Worm (Caenorhabditis elegans): Measurements from ENCODE around the gene ddn-2.

ddn-2 gene

DNA sequence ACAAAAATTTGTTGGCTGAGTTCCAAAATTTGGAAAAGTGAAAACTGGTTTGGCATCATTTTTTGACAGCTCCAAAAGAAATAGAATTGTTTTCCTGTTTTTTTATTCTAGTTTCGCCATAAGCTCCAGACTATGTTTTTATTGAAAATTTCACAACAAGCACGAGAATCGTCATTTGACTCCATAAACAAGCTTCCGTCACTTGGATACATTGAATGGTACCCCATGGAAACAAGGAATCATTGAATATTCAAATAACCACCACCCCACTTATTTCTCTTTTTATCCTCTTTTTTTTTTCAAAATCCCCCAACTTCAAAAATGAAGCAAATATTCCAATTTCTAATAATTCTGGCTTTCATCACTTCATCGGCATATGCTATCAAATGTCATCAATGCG, at the start of gene ddn-2:
TSS of gene ddn-2 (plus strand) at position 301 of the 400 bp plus-strand sequence.
- TF ChIP-seq him-1 (tag; optimal IDR thresholded peaks at IDR 0.05) (no peak), dao-5 (tag; optimal IDR thresholded peaks at IDR 0.05) (no peak), W03F9.2 (tag; optimal IDR thresholded peaks at IDR 0.05) (no peak)

DNA sequence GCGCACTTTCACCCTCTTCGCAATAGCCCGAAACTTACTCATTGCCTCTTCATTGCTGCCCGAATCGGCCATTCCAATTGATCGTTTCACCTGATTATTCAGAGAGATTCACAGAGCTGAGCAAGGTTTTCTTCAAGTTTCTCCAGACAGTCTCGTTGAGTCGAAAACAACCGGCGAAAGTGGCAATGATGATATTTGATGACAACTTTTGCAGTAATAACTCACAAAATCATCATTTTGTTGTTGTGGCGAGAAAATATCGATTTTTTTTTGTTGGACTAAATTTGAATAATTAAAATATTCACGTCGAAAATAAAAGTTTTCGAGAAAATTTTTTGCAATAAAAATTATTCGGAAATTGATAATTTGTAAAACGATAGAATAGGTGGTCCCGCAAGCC, 43.3 kb upstream of the ddn-2 start, which contains the start of gene snf-5:
TSS of gene snf-5 (minus strand) at position 182 of the 400 bp plus-strand sequence.
- TF ChIP-seq dao-5 (tag; optimal IDR thresholded peaks at IDR 0.05) (no peak), W03F9.2 (tag; optimal IDR thresholded peaks at IDR 0.05) (no peak), him-1 (tag; optimal IDR thresholded peaks at IDR 0.05) (no peak)

DNA sequence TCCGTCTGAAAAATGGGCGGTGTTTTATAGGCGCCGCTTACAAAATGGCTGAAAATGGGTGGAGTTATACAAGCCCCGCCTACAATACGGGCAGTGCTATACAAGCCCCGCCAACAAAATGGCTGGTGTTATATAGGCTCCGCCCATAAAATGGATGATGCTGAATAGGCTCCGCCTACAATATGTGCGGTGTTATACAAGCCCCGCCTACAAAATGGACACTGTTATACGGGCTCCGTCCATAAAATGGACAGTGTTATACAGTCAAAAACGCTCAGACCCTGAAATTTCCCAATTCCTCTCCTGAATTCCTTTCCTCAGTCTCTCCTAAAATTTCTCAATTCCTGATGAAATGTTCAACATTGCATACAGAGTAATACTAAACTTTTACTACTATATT, 42.8 kb upstream of the ddn-2 start:
- TF ChIP-seq W03F9.2 (tag; optimal IDR thresholded peaks at IDR 0.05): no peak

- TF ChIP-seq dao-5 (tag; optimal IDR thresholded peaks at IDR 0.05) (no peak), W03F9.2 (tag; optimal IDR thresholded peaks at IDR 0.05) (no peak), him-1 (tag; optimal IDR thresholded peaks at IDR 0.05) (no peak)
Observed at ce11 chrII:12878071-12878668, 30.7 kb upstream of the ddn-2 start, which contains the start of gene gsy-1. gsy-1 (minus strand) TSS chrII:12878121.

DNA sequence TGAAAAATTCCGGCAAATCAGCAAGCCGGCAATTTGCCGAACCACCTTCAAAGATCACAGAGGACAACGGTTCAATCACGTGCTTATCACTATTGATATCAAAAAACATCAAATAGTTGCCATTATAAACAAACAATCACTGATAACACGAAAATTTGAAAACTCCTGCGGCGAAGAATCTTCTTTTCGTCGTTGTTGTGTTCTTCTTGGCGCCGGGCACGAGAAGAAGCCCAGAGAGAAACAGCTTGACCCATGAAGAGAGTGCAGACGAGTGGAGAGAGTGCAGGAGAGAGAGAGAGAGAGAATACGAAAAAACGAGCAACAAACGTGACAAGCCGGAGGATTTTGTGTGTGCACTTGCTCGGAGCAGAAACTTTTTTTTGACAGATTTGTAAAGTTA, 30.2 kb upstream of the ddn-2 start:
- TF ChIP-seq dao-5 (tag; optimal IDR thresholded peaks at IDR 0.05): no peak
- TF ChIP-seq him-1 (tag; optimal IDR thresholded peaks at IDR 0.05): no peak
- no peak for TF ChIP-seq W03F9.2 (tag; optimal IDR thresholded peaks at IDR 0.05)

DNA sequence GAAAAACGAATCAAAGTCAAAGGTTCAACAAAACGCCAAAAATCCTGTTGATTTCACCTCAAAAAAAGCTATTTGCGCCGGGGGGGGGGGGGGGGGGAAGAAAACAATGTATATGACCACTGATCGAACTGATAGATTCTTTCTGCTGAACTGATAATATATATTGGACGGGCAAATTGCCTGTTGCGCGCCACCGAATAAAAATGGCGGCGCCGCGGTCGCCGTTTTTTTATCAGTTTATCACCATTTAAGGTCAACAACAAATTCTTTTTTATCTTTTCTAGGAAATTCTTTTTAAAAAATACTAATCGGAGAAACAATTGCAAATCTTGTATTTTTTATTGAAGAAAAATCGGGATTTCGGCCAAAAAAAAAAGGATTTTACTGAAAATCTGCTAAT, 29.1 kb upstream of the ddn-2 start:
- TF ChIP-seq dao-5 (tag; optimal IDR thresholded peaks at IDR 0.05) (no peak), him-1 (tag; optimal IDR thresholded peaks at IDR 0.05) (no peak), W03F9.2 (tag; optimal IDR thresholded peaks at IDR 0.05) (no peak)

ce11 chrII:12880406-12880805, 28.5 kb upstream of the ddn-2 start, which contains the start of gene F35C5.1:
F35C5.1 (plus strand) TSS chrII:12880804.
- no peak for TF ChIP-seq dao-5 (tag; optimal IDR thresholded peaks at IDR 0.05)
- no peak for TF ChIP-seq him-1 (tag; optimal IDR thresholded peaks at IDR 0.05)
- no peak for TF ChIP-seq W03F9.2 (tag; optimal IDR thresholded peaks at IDR 0.05)

DNA sequence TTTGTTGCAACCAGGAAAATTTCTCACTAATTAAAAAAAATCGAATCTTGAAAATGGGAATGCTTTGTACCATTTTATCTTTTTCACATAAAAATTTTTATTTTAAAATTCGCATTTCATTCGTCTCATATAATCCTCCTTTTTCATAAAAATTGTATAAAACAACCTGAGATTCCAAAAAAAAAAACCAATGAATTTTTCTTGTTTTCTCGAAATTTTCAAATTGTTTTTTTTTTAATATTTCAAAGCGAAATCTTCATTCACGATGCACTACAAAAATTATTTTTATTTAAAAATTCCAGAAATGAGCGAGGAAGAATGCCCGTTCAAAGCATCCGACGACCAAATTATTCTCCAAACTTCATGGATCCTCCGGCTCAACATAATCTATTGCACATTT, 23.9 kb upstream of the ddn-2 start, which contains the start of gene sra-14:
TSS of gene sra-14 (plus strand) at position 301 of the 400 bp plus-strand sequence.
- no peak for TF ChIP-seq him-1 (tag; optimal IDR thresholded peaks at IDR 0.05)
- no peak for TF ChIP-seq dao-5 (tag; optimal IDR thresholded peaks at IDR 0.05)
- TF ChIP-seq W03F9.2 (tag; optimal IDR thresholded peaks at IDR 0.05): no peak

- TF ChIP-seq dao-5 (tag; optimal IDR thresholded peaks at IDR 0.05): no peak
- no peak for TF ChIP-seq W03F9.2 (tag; optimal IDR thresholded peaks at IDR 0.05)
- no peak for TF ChIP-seq him-1 (tag; optimal IDR thresholded peaks at IDR 0.05)
Observed at ce11 chrII:12888471-12888870, 20.4 kb upstream of the ddn-2 start, which contains the start of gene F35C5.3. F35C5.3 (plus strand) TSS chrII:12888771.

- TF ChIP-seq W03F9.2 (tag; optimal IDR thresholded peaks at IDR 0.05): no peak
- TF ChIP-seq dao-5 (tag; optimal IDR thresholded peaks at IDR 0.05): no peak
- TF ChIP-seq him-1 (tag; optimal IDR thresholded peaks at IDR 0.05): no peak
Observed at ce11 chrII:12892407-12892806, 16.5 kb upstream of the ddn-2 start.

DNA sequence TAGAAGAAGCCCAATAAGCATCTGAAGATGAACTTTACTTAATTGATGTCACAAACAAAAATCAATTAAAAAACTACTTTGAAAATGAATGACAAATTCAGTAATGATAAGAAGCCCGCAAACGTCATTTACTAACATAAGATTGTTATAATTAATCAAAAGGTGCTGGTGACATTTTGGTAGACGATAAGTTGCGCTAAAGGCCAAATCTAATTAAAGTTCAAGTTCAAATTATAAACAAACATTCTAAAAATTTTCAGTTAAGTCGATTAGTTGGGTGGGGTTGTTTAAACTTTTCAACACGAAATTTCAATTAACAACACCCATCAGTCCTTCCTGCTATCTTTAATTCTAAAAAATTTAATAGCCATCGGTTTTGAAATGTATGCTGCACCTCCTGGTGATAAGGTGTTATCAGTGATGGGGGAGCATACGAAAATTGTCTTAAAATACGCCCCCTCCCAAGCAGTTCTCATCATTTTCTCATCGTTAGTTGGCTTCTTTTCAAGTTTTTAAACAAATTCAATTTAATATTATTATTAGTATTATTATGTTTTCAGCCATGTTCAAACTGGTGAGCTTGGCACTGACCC, 13.7 kb upstream of the ddn-2 start, which contains the start of the genes clec-62 and clec-63:
TSS of gene clec-62 (minus strand) at position 51 of the 593 bp plus-strand sequence.
TSS of gene clec-63 (plus strand) at position 561 of the 593 bp plus-strand sequence.
- TF ChIP-seq him-1 (tag; optimal IDR thresholded peaks at IDR 0.05): no peak
- TF ChIP-seq W03F9.2 (tag; optimal IDR thresholded peaks at IDR 0.05): no peak
- no peak for TF ChIP-seq dao-5 (tag; optimal IDR thresholded peaks at IDR 0.05)

- TF ChIP-seq him-1 (tag; optimal IDR thresholded peaks at IDR 0.05) (no peak), W03F9.2 (tag; optimal IDR thresholded peaks at IDR 0.05) (no peak), dao-5 (tag; optimal IDR thresholded peaks at IDR 0.05) (no peak)
Observed at ce11 chrII:12896666-12897065, 12.2 kb upstream of the ddn-2 start.

ce11 chrII:12897361-12897760, 11.5 kb upstream of the ddn-2 start:
- TF ChIP-seq him-1 (tag; optimal IDR thresholded peaks at IDR 0.05): no peak
- no peak for TF ChIP-seq W03F9.2 (tag; optimal IDR thresholded peaks at IDR 0.05)
- TF ChIP-seq dao-5 (tag; optimal IDR thresholded peaks at IDR 0.05): no peak

DNA sequence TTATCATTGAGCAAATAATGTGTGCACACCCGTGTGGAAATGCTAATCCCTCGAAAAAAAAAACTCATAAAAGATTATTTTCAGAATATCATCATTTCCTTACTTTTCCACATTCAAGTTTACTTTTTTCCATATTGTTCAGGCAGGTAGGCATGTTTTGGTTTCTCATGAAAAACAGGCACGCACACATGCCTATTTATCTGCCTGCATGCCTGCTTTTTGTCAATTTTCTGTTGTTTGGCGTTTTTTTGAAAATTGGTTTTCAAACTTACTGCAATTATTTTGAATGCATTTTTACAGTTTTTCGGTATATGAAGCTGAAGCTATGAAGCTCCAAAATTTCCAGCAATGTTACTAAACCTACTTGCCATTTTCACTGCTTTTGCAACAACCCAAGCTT, 10.9 kb upstream of the ddn-2 start, which contains the start of gene clec-64:
TSS of gene clec-64 (plus strand) at position 301 of the 400 bp plus-strand sequence.
- no peak for TF ChIP-seq dao-5 (tag; optimal IDR thresholded peaks at IDR 0.05)
- TF ChIP-seq W03F9.2 (tag; optimal IDR thresholded peaks at IDR 0.05): no peak
- TF ChIP-seq him-1 (tag; optimal IDR thresholded peaks at IDR 0.05): no peak

Data from whole organism, L4/young adult.